Worm (Caenorhabditis elegans): Measurements from ENCODE around the gene adt-3.

Gene adt-3

DNA sequence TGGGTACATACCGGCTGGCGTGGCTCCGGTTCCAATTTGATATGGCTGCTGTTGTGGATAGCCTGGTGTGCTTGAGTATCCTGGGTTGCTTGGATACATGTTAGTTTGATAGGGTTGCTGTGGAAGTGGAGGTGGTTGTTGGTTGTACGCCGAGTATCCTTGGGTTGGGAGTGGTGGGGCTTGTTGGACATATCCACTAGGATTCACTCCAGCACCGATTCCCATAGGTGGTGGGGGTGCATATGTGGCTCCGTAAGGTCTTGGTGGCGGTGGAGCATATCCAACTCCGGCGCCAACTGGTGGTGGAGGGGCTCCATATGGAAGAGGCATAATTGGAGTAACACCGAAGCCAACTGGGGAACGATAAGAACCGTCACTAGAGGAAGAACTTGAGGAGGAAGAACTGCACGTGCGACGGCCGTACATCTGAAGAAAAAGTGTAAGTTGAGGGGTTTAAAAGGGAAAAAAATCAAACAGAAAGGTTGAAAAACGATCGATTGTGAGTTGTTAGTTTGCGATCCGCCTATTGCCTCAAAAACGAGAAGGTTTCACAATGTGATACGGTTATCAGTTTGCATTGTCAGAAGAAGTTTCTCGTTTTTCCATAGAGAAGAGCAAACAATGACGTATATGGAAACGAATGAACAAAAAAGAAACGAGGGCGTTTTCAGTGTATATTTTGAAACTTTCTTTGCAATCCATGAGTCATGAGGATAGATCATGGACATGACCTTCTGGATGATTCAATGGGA, 36.9 kb downstream of the adt-3 start, which contains the start of gene C16B8.3 (continued):
- TF ChIP-seq ztf-7 (tag; optimal IDR thresholded peaks at IDR 0.05) (no peak), mes-2 (tag; optimal IDR thresholded peaks at IDR 0.05; ENCODE audit: poor library complexity, severe bottlenecking) (no peak), jun-1 (tag; optimal IDR thresholded peaks at IDR 0.05) (no peak), mep-1 (tag; optimal IDR thresholded peaks at IDR 0.05) (peak; percentile 39), lim-7 (GFP tag; IDR thresholded peaks at IDR 0.05) (no peak), egl-27 (tag; optimal IDR thresholded peaks at IDR 0.05) (no peak), fkh-10 (GFP tag; optimal IDR thresholded peaks at IDR 0.05) (no peak), hmg-1.1 (GFP tag; IDR thresholded peaks at IDR 0.05) (no peak), ceh-32 (tag; optimal IDR thresholded peaks at IDR 0.05; ENCODE audit: poor library complexity) (no peak), ceh-28 (tag; optimal IDR thresholded peaks at IDR 0.05) (no peak), daf-8 (GFP tag; IDR thresholded peaks at IDR 0.05) (no peak), mdt-29 (GFP tag; IDR thresholded peaks at IDR 0.05) (0 out of 2 replicates have a peak, but pooled peaks have one; percentile 6), hlh-30 (tag; optimal IDR thresholded peaks at IDR 0.05; ENCODE audit: insufficient read depth) (peak; percentile 48), saeg-2 (GFP tag; IDR thresholded peaks at IDR 0.05) (no peak), madf-5 (GFP tag; IDR thresholded peaks at IDR 0.05) (0 out of 4 replicates have a peak, but pooled peaks of 1 of the 2 experiments have one; percentile 50), mdl-1 (tag; optimal IDR thresholded peaks at IDR 0.05) (peak in 1 of 2 experiments; percentile 66), rbr-2 (tag; optimal IDR thresholded peaks at IDR 0.05) (no peak), unc-39 (tag; optimal IDR thresholded peaks at IDR 0.05) (no peak), unc-130 (GFP tag; optimal IDR thresholded peaks at IDR 0.05) (no peak), ama-1 (optimal IDR thresholded peaks at IDR 0.05) (peak; percentile 46), ceh-62 (tag; optimal IDR thresholded peaks at IDR 0.05) (no peak), tra-1 (GFP tag; IDR thresholded peaks at IDR 0.05) (no peak), lir-3 (tag; optimal IDR thresholded peaks at IDR 0.05) (no peak), hif-1 (tag; optimal IDR thresholded peaks at IDR 0.05) (no peak), nhr-6 (tag; optimal IDR thresholded peaks at IDR 0.05) (peak; percentile 69), unc-62 (GFP tag; optimal IDR thresholded peaks at IDR 0.05 in 1 of 2) (no peak), unc-62 (tag; optimal IDR thresholded peaks at IDR 0.05) (no peak), ceh-20 (GFP tag; IDR thresholded peaks at IDR 0.05) (no peak), zip-2 (tag; optimal IDR thresholded peaks at IDR 0.05) (no peak), zfp-2 (tag; optimal IDR thresholded peaks at IDR 0.05) (no peak), nhr-102 (tag; optimal IDR thresholded peaks at IDR 0.05) (no peak), lin-1 (GFP tag; IDR thresholded peaks at IDR 0.05) (no peak), daf-19 (GFP tag; conservative IDR thresholded peaks at IDR 0.05) (no peak), Y48G9A.11 (GFP tag; IDR thresholded peaks at IDR 0.05) (no peak), nhr-25 (tag; optimal IDR thresholded peaks at IDR 0.05; ENCODE audit: borderline replicate concordance, insufficient read depth) (no peak), spr-3 (GFP tag; optimal IDR thresholded peaks at IDR 0.05) (no peak), daf-16 (GFP tag; optimal IDR thresholded peaks at IDR 0.05) (no peak), daf-16 (tag; optimal IDR thresholded peaks at IDR 0.05) (peak; percentile 66), snpc-1.2 (GFP tag; IDR thresholded peaks at IDR 0.05) (no peak), T20F7.1 (GFP tag; optimal IDR thresholded peaks at IDR 0.05) (peak; percentile 42), ztf-11 (tag; optimal IDR thresholded peaks at IDR 0.05) (no peak), aly-2 (tag; optimal IDR thresholded peaks at IDR 0.05) (no peak), cey-2 (tag; optimal IDR thresholded peaks at IDR 0.05; ENCODE audit: borderline replicate concordance, insufficient read depth) (no peak), tag-97 (GFP tag; IDR thresholded peaks at IDR 0.05) (no peak), dve-1 (tag; optimal IDR thresholded peaks at IDR 0.05; ENCODE audit: insufficient read depth) (peak; percentile 63), dmd-8 (GFP tag; IDR thresholded peaks at IDR 0.05) (no peak), nhr-48 (tag; optimal IDR thresholded peaks at IDR 0.05) (peak; percentile 37), D1046.2 (GFP tag; IDR thresholded peaks at IDR 0.05) (no peak), lin-29 (GFP tag; IDR thresholded peaks at IDR 0.05) (no peak), skn-1 (tag; optimal IDR thresholded peaks at IDR 0.05) (no peak)
